Fruit fly (Drosophila melanogaster) whole organism, embryonic: Measurements from ENCODE around the gene ppk11.
A peak's percentile ranks its signal among the peaks of the same experiment; 100 is the strongest.

Experiments used
- Aef1 ChIP-seq: fragments of 200-800 bp; sonication (Bioruptor generic); IDR thresholded peaks from 3 replicates; pipeline ENCODE4 v1.3.6; 2022; ENCODE audit warnings: missing biosample characterization, missing genetic modification characterization
- CG10979 ChIP-seq: fragments of 200-800 bp; sonication (Bioruptor generic); optimal IDR thresholded peaks from 2 replicates; lab custom pipeline; 2018; ENCODE audit warnings: missing biosample characterization, mild to moderate bottlenecking, missing genetic modification characterization, moderate library complexity
- CG12155 ChIP-seq: fragments of 200-800 bp; sonication (Bioruptor generic); optimal IDR thresholded peaks from 3 replicates; lab custom pipeline; 2016; ENCODE audit warnings: missing biosample characterization, missing genetic modification characterization
- CG13296 ChIP-seq: fragments of 200-800 bp; sonication (Bioruptor generic); optimal IDR thresholded peaks from 3 replicates; lab custom pipeline; 2018; ENCODE audit warnings: missing biosample characterization, mild to moderate bottlenecking, missing genetic modification characterization
- CG13424 ChIP-seq: fragments of 200-800 bp; sonication (Bioruptor generic); optimal IDR thresholded peaks from 2 replicates; lab custom pipeline; 2019; ENCODE audit warnings: missing biosample characterization, mild to moderate bottlenecking, missing genetic modification characterization, moderate library complexity
- CG15011 ChIP-seq: fragments of 200-800 bp; sonication (Bioruptor generic); optimal IDR thresholded peaks from 3 replicates; lab custom pipeline; 2018; ENCODE audit warnings: missing biosample characterization, mild to moderate bottlenecking, missing genetic modification characterization
- CG15269 ChIP-seq: fragments of 200-800 bp; sonication (Bioruptor generic); optimal IDR thresholded peaks from 2 replicates; lab custom pipeline; 2018; ENCODE audit warnings: missing biosample characterization, mild to moderate bottlenecking, missing genetic modification characterization, moderate library complexity
- CG1529 ChIP-seq: fragments of 200-800 bp; sonication (Bioruptor generic); optimal IDR thresholded peaks from 3 replicates; lab custom pipeline; 2018; ENCODE audit warnings: missing biosample characterization, missing genetic modification characterization
- CG15514 ChIP-seq: fragments of 200-800 bp; sonication (Bioruptor generic); optimal IDR thresholded peaks from 3 replicates; lab custom pipeline; 2017; ENCODE audit warnings: missing biosample characterization, missing genetic modification characterization, mild to moderate bottlenecking, moderate library complexity, missing genetic modification reagents
- CG16779 ChIP-seq: fragments of 200-800 bp; sonication (Bioruptor generic); IDR thresholded peaks from 2 replicates; pipeline ENCODE4 v1.3.6; 2022; ENCODE audit warnings: missing biosample characterization, missing genetic modification characterization
- CG17361 ChIP-seq: fragments of 200-800 bp; sonication (Bioruptor generic); IDR thresholded peaks from 3 replicates; pipeline ENCODE4 v1.3.6; 2022; ENCODE audit warnings: missing biosample characterization, missing genetic modification characterization
- CG1832 ChIP-seq: fragments of 200-800 bp; sonication (Bioruptor generic); optimal IDR thresholded peaks from 2 replicates; lab custom pipeline; 2017; ENCODE audit warnings: missing biosample characterization, mild to moderate bottlenecking, missing genetic modification characterization, inconsistent platforms
- CG2202 ChIP-seq: fragments of 200-800 bp; sonication (Bioruptor generic); optimal IDR thresholded peaks from 2 replicates; lab custom pipeline; 2018; ENCODE audit warnings: missing biosample characterization, mild to moderate bottlenecking, missing genetic modification characterization
- CG2889 ChIP-seq: fragments of 200-800 bp; sonication (Bioruptor generic); IDR thresholded peaks from 3 replicates; pipeline ENCODE4 v1.3.6; 2022; ENCODE audit warnings: missing biosample characterization, missing genetic modification characterization
- CG31441 ChIP-seq: fragments of 200-800 bp; sonication (Bioruptor generic); IDR thresholded peaks from 2 replicates; pipeline ENCODE4 v1.3.6; 2022; ENCODE audit warnings: missing biosample characterization, missing genetic modification characterization
- CG5245 ChIP-seq: fragments of 200-800 bp; sonication (Bioruptor generic); optimal IDR thresholded peaks from 3 replicates; lab custom pipeline; 2016; ENCODE audit warnings: missing biosample characterization, missing genetic modification characterization
- CG6254 ChIP-seq: fragments of 200-800 bp; sonication (Bioruptor generic); optimal IDR thresholded peaks from 3 replicates; lab custom pipeline; 2017; ENCODE audit warnings: mild to moderate bottlenecking, missing biosample characterization, missing genetic modification reagents, missing genetic modification characterization
- CG6272 ChIP-seq: fragments of 200-800 bp; sonication (Bioruptor generic); IDR thresholded peaks from 2 replicates; pipeline ENCODE4 v1.3.6; 2022; ENCODE audit warnings: missing biosample characterization, missing genetic modification characterization
- CG7745 ChIP-seq: fragments of 200-800 bp; sonication (Bioruptor generic); optimal IDR thresholded peaks from 2 replicates; lab custom pipeline; 2018; ENCODE audit warnings: missing biosample characterization, mild to moderate bottlenecking, missing genetic modification characterization, moderate library complexity
- CG9437 ChIP-seq: fragments of 200-800 bp; sonication (Bioruptor generic); optimal IDR thresholded peaks from 2 replicates; lab custom pipeline; 2018; ENCODE audit warnings: missing biosample characterization, mild to moderate bottlenecking, missing genetic modification characterization
- CTCF ChIP-seq: fragments of 200-800 bp; sonication (Bioruptor generic); optimal IDR thresholded peaks from 2 replicates; lab custom pipeline; 2017; ENCODE audit warnings: missing biosample characterization, mild to moderate bottlenecking, missing genetic modification characterization, moderate library complexity
- E2f1 ChIP-seq: fragments of 200-800 bp; sonication (Bioruptor generic); IDR thresholded peaks from 2 replicates; pipeline ENCODE4 v1.3.6; 2022; ENCODE audit warnings: missing biosample characterization, missing genetic modification characterization
- E2f2 ChIP-seq: fragments of 200-800 bp; sonication (Bioruptor generic); IDR thresholded peaks from 2 replicates; pipeline ENCODE4 v1.3.6; 2022; ENCODE audit warnings: missing biosample characterization, missing genetic modification characterization
- HmgD ChIP-seq: fragments of 200-800 bp; sonication (Bioruptor generic); optimal IDR thresholded peaks from 3 replicates; lab custom pipeline; 2016; ENCODE audit warnings: missing biosample characterization, missing genetic modification characterization
- Hr3 ChIP-seq: fragments of 200-800 bp; sonication (Bioruptor generic); optimal IDR thresholded peaks from 3 replicates; lab custom pipeline; 2016; ENCODE audit warnings: missing biosample characterization, missing genetic modification characterization
- Kr ChIP-seq: fragments of 200-800 bp; sonication (Bioruptor generic); optimal IDR thresholded peaks from 2 replicates; lab custom pipeline; 2017; ENCODE audit warnings: missing biosample characterization, mild to moderate bottlenecking, missing genetic modification characterization
- Lim3 ChIP-seq: fragments of 200-800 bp; sonication (Bioruptor generic); IDR thresholded peaks from 2 replicates; pipeline ENCODE4 v1.3.6; 2022; ENCODE audit warnings: missing biosample characterization, missing genetic modification characterization
- Mad ChIP-seq: fragments of 200-800 bp; sonication (Bioruptor generic); optimal IDR thresholded peaks from 2 replicates; lab custom pipeline; 2016; ENCODE audit warnings: missing biosample characterization, missing genetic modification characterization
- Rfx ChIP-seq: fragments of 200-800 bp; sonication (Bioruptor generic); IDR thresholded peaks from 2 replicates; pipeline ENCODE4 v1.3.6; 2022; ENCODE audit warnings: missing biosample characterization, missing genetic modification characterization
- Sry-δ ChIP-seq: fragments of 200-800 bp; sonication (Bioruptor generic); optimal IDR thresholded peaks from 2 replicates; lab custom pipeline; 2016; ENCODE audit warnings: missing biosample characterization, missing genetic modification characterization
- Stat92E ChIP-seq, 3 experiments: fragments of >200 bp in 2 of 3; fragments of 200-800 bp in 1 of 3; sonication (Bioruptor generic) in 1 of 3; optimal IDR thresholded peaks; 2 replicates each; lab custom pipeline; 2017 to 2019; ENCODE audit warnings: missing biosample characterization in 3 of 3, missing genetic modification characterization in 3 of 3, mild to moderate bottlenecking in 1 of 3, moderate library complexity in 1 of 3
- Taf1 ChIP-seq: fragments of 200-800 bp; sonication (Bioruptor generic); IDR thresholded peaks from 2 replicates; pipeline ENCODE4 v1.3.6; 2022; ENCODE audit warnings: missing biosample characterization, missing genetic modification characterization
- ab ChIP-seq: fragments of 200-800 bp; sonication (Bioruptor generic); optimal IDR thresholded peaks from 2 replicates; lab custom pipeline; 2016; ENCODE audit warnings: missing biosample characterization, missing genetic modification characterization
- bigmax ChIP-seq: fragments of 200-800 bp; sonication (Bioruptor generic); optimal IDR thresholded peaks from 2 replicates; lab custom pipeline; 2018; ENCODE audit warnings: missing biosample characterization, mild to moderate bottlenecking, missing genetic modification characterization
- bowl ChIP-seq: fragments of 200-800 bp; sonication (Bioruptor generic); IDR thresholded peaks from 2 replicates; pipeline ENCODE4 v1.3.6; 2022; ENCODE audit warnings: missing biosample characterization, missing genetic modification characterization
- cas ChIP-seq: fragments of 200-800 bp; sonication (Bioruptor generic); IDR thresholded peaks from 2 replicates; pipeline ENCODE4 v1.3.6; 2022; ENCODE audit warnings: missing biosample characterization, missing genetic modification characterization
- cg ChIP-seq: fragments of 200-800 bp; sonication (Bioruptor generic); optimal IDR thresholded peaks from 3 replicates; lab custom pipeline; 2019; ENCODE audit warnings: missing biosample characterization, mild to moderate bottlenecking, missing genetic modification characterization, moderate library complexity
- chif ChIP-seq, 2 experiments: fragments of 200-800 bp; sonication (Bioruptor generic); optimal IDR thresholded peaks; 3 replicates each; lab custom pipeline; 2016; ENCODE audit warnings: missing biosample characterization in 2 of 2, missing genetic modification characterization in 2 of 2
- crc ChIP-seq: fragments of 200-800 bp; sonication (Bioruptor generic); optimal IDR thresholded peaks from 2 replicates; lab custom pipeline; 2016; ENCODE audit warnings: missing biosample characterization, missing genetic modification characterization
- da ChIP-seq: fragments of 200-800 bp; sonication (Bioruptor generic); optimal IDR thresholded peaks from 2 replicates; lab custom pipeline; 2016; ENCODE audit warnings: missing biosample characterization, missing genetic modification characterization
- dimm ChIP-seq: fragments of 200-800 bp; sonication (Bioruptor generic); IDR thresholded peaks from 2 replicates; pipeline ENCODE4 v1.3.6; 2022; ENCODE audit warnings: missing biosample characterization, missing genetic modification characterization
- fd102C ChIP-seq: fragments of 200-800 bp; sonication (Bioruptor generic); optimal IDR thresholded peaks from 2 replicates; lab custom pipeline; 2018; ENCODE audit warnings: missing biosample characterization, mild to moderate bottlenecking, missing genetic modification characterization, moderate library complexity
- fd64A ChIP-seq: fragments of 200-800 bp; sonication (Bioruptor generic); optimal IDR thresholded peaks from 3 replicates; lab custom pipeline; 2018; ENCODE audit warnings: missing biosample characterization, mild to moderate bottlenecking, missing genetic modification characterization
- gt ChIP-seq: fragments of 200-800 bp; sonication (Bioruptor generic); IDR thresholded peaks from 2 replicates; pipeline ENCODE4 v1.3.6; 2022; ENCODE audit warnings: missing biosample characterization, missing genetic modification characterization
- nom ChIP-seq: fragments of 200-800 bp; sonication (Bioruptor generic); optimal IDR thresholded peaks from 2 replicates; lab custom pipeline; 2017; ENCODE audit warnings: missing biosample characterization, missing genetic modification characterization, mild to moderate bottlenecking, moderate library complexity, missing genetic modification reagents
- row ChIP-seq: fragments of 200-800 bp; sonication (Bioruptor generic); IDR thresholded peaks from 3 replicates; pipeline ENCODE4 v1.3.6; 2022; ENCODE audit warnings: missing biosample characterization, missing genetic modification characterization
- schlank ChIP-seq: fragments of 200-800 bp; sonication (Bioruptor generic); optimal IDR thresholded peaks from 2 replicates; lab custom pipeline; 2018; ENCODE audit warnings: missing biosample characterization, mild to moderate bottlenecking, missing genetic modification characterization
- sd ChIP-seq: fragments of 200-800 bp; sonication (Bioruptor generic); optimal IDR thresholded peaks from 3 replicates; lab custom pipeline; 2018; ENCODE audit warnings: missing biosample characterization, mild to moderate bottlenecking, missing genetic modification characterization, moderate library complexity
- sens-2 ChIP-seq: fragments of 200-800 bp; sonication (Bioruptor generic); IDR thresholded peaks from 2 replicates; pipeline ENCODE4 v1.3.6; 2022; ENCODE audit warnings: missing biosample characterization, missing genetic modification characterization
- tio ChIP-seq: fragments of 200-800 bp; sonication (Bioruptor generic); optimal IDR thresholded peaks from 2 replicates; lab custom pipeline; 2017; ENCODE audit warnings: missing biosample characterization, missing genetic modification characterization, inconsistent platforms
- tx ChIP-seq: fragments of 200-800 bp; sonication (Bioruptor generic); optimal IDR thresholded peaks from 2 replicates; lab custom pipeline; 2016; ENCODE audit warnings: missing biosample characterization, missing genetic modification characterization
- vvl ChIP-seq: fragments of 200-800 bp; sonication (Bioruptor generic); IDR thresholded peaks from 2 replicates; pipeline ENCODE4 v1.3.6; 2022; ENCODE audit warnings: missing biosample characterization, missing genetic modification characterization

Gene ppk11

DNA sequence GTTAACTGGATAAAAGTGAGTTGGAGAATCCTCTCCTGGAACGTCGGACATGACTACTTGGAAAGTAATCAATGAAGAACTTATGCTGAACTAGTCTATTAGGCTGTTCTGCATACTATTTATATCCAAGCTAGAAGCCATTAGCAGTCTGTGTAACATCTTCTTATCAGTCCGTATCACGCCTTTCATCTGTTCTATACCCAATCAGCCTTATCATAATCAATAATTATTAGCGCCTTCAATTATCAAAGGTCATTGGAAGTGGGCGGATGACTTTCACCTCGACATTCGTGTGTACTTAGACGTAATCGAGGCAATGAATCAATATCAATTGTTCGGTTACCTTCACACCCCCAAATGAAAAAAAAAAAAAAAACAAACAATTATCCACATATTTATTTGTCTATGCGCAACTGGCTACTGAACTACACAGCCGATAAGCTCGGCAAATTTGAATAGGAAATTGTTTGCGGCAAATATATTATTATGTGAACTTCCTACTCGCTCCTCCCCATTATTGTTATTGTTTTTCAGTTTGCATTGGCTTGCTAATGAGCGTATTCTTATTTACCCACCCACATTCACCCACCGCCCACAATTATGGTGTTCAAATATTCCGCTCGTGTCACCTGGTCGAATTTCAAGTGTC lies at the start of gene ppk11, which contains the start of gene ppk16 (continued):
- TF ChIP-seq CG9437 (GFP tag; lab: Kevin White, UChicago) (no peak), CG13296 (GFP tag; lab: Kevin White, UChicago) (peak; percentile 46), cg (GFP tag; lab: Kevin White, UChicago) (no peak), CG1529 (GFP tag; lab: Kevin White, UChicago) (no peak), tx (GFP tag; lab: Kevin White, UChicago) (no peak), Aef1 (GFP tag; lab: Robert Waterston, UW) (no peak), CG6272 (GFP tag; lab: Robert Waterston, UW) (no peak), CG2889 (GFP tag; lab: Robert Waterston, UW) (no peak), tio (GFP tag; lab: Kevin White, UChicago) (peak; percentile 30), CG31441 (GFP tag; lab: Robert Waterston, UW) (no peak), Kr (no peak), E2f1 (no peak), ab (GFP tag; lab: Kevin White, UChicago) (no peak), CG17361 (GFP tag; lab: Robert Waterston, UW) (no peak), crc (GFP tag; lab: Kevin White, UChicago) (peak; percentile 12), vvl (GFP tag; lab: Robert Waterston, UW) (no peak), Mad (GFP tag; lab: Kevin White, UChicago) (no peak), CG1832 (GFP tag; lab: Kevin White, UChicago) (no peak), da (GFP tag; lab: Kevin White, UChicago) (no peak), CG13424 (tag; lab: Kevin White, UChicago) (no peak), gt (no peak), sens-2 (GFP tag; lab: Robert Waterston, UW) (no peak), CG15269 (no peak), HmgD (no peak), cas (GFP tag; lab: Robert Waterston, UW) (no peak), sd (tag; lab: Kevin White, UChicago) (no peak), CG5245 (peak; percentile 24), bowl (GFP tag; lab: Robert Waterston, UW) (no peak), bigmax (GFP tag; lab: Kevin White, UChicago) (no peak), Taf1 (GFP tag; lab: Robert Waterston, UW) (no peak), CG12155 (GFP tag; lab: Kevin White, UChicago) (no peak), CG2202 (peak; percentile 12), chif (GFP tag; optimal IDR thresholded peaks at IDR 0.05; lab: Kevin White, UChicago) (peak; percentile 3 to 19), nom (no peak), CTCF (GFP tag; lab: Kevin White, UChicago) (no peak), E2f2 (GFP tag; lab: Robert Waterston, UW) (0 out of 2 replicates have a peak, but pooled peaks have one; percentile 20), dimm (GFP tag; lab: Robert Waterston, UW) (no peak), CG6254 (GFP tag; lab: Kevin White, UChicago) (no peak), Lim3 (GFP tag; lab: Robert Waterston, UW) (no peak), Stat92E (GFP tag; optimal IDR thresholded peaks at IDR 0.05; lab: Kevin White, UChicago) (no peak), CG15011 (GFP tag; lab: Kevin White, UChicago) (peak; percentile 23), row (GFP tag; lab: Robert Waterston, UW) (no peak), Sry-δ (GFP tag; lab: Kevin White, UChicago) (peak; percentile 3), fd102C (GFP tag; lab: Kevin White, UChicago) (no peak), fd64A (GFP tag; lab: Kevin White, UChicago) (no peak), CG15514 (GFP tag; lab: Kevin White, UChicago) (peak; percentile 38), schlank (tag; lab: Kevin White, UChicago) (no peak), Hr3 (GFP tag; lab: Kevin White, UChicago) (no peak), CG7745 (no peak), Rfx (GFP tag; lab: Robert Waterston, UW) (peak; percentile 29; the same call in 1 of the 2 replicates), CG16779 (GFP tag; lab: Robert Waterston, UW) (no peak), CG10979 (no peak)
